Worm (Caenorhabditis elegans): ENCODE data around the gene rol-1.

Gene rol-1

ce11 chrII:12169487-12170128 lies 2.8 kb upstream of the rol-1 start:
- TF ChIP-seq ztf-22 (GFP tag; optimal IDR thresholded peaks at IDR 0.05) (no peak), B0019.2 (GFP tag; conservative IDR thresholded peaks at IDR 0.05) (no peak), ceh-58 (GFP tag; IDR thresholded peaks at IDR 0.05) (no peak), rec-8 (tag; optimal IDR thresholded peaks at IDR 0.05) (no peak), sdz-38 (tag; optimal IDR thresholded peaks at IDR 0.05) (no peak), ztf-25 (GFP tag; IDR thresholded peaks at IDR 0.05) (no peak), snpc-3.4 (tag; optimal IDR thresholded peaks at IDR 0.05) (no peak), athp-1 (tag; optimal IDR thresholded peaks at IDR 0.05) (no peak), F52B5.7 (tag; optimal IDR thresholded peaks at IDR 0.05) (no peak), ama-1 (optimal IDR thresholded peaks at IDR 0.05) (no peak), ama-1 (GFP tag; optimal IDR thresholded peaks at IDR 0.05) (no peak), lin-54 (GFP tag; optimal IDR thresholded peaks at IDR 0.05) (no peak), dpff-1 (tag; optimal IDR thresholded peaks at IDR 0.05) (no peak), rpc-1 (optimal IDR thresholded peaks at IDR 0.05) (no peak), rpc-1 (tag; optimal IDR thresholded peaks at IDR 0.05) (no peak), lin-40 (tag; optimal IDR thresholded peaks at IDR 0.05) (no peak), hmg-20 (GFP tag; IDR thresholded peaks at IDR 0.05) (no peak), attf-6 (GFP tag; IDR thresholded peaks at IDR 0.05) (no peak), die-1 (tag; optimal IDR thresholded peaks at IDR 0.05) (no peak), repo-1 (tag; optimal IDR thresholded peaks at IDR 0.05) (no peak), C17E4.6 (GFP tag; IDR thresholded peaks at IDR 0.05) (no peak)

- TF ChIP-seq ceh-91 (GFP tag; IDR thresholded peaks at IDR 0.05) (no peak), attf-3 (GFP tag; conservative IDR thresholded peaks at IDR 0.05) (no peak), zfh-2 (GFP tag; conservative IDR thresholded peaks at IDR 0.05) (peak; percentile 93), egrh-3 (GFP tag; IDR thresholded peaks at IDR 0.05) (peak; percentile 91)
Observed at ce11 chrII:12175398-12175797, 3.0 kb downstream of the rol-1 start.

- TF ChIP-seq him-1 (tag; optimal IDR thresholded peaks at IDR 0.05) (peak; percentile 70), madf-6 (GFP tag; IDR thresholded peaks at IDR 0.05) (no peak)
Observed at ce11 chrII:12176521-12176920, 4.1 kb downstream of the rol-1 start.

- no peak for TF ChIP-seq die-1 (tag; optimal IDR thresholded peaks at IDR 0.05)
- no peak for TF ChIP-seq F10E7.11 (tag; optimal IDR thresholded peaks at IDR 0.05)
- TF ChIP-seq snpc-1.3 (tag; optimal IDR thresholded peaks at IDR 0.05; ENCODE audit: insufficient read depth) = no peak
- TF ChIP-seq attf-3 (GFP tag; conservative IDR thresholded peaks at IDR 0.05) = peak; percentile 84
- peak; percentile 43 for TF ChIP-seq efl-1 (GFP tag; optimal IDR thresholded peaks at IDR 0.05)
- TF ChIP-seq attf-6 (GFP tag; IDR thresholded peaks at IDR 0.05) = no peak
Observed at ce11 chrII:12184857-12185256, 12.5 kb downstream of the rol-1 start, which contains the start of gene Y57A10A.13. Gene Y57A10A.13 (minus strand): TSS chrII:12184902.

- TF ChIP-seq let-607 (tag; optimal IDR thresholded peaks at IDR 0.05) (peak in 1 of 2 experiments; percentile 57), F33H1.4 (GFP tag; IDR thresholded peaks at IDR 0.05) (no peak), atf-7 (tag; optimal IDR thresholded peaks at IDR 0.05) (peak; percentile 34), nhr-80 (tag; optimal IDR thresholded peaks at IDR 0.05) (peak; percentile 78), T07F8.4 (tag; optimal IDR thresholded peaks at IDR 0.05) (no peak), unc-62 (GFP tag; optimal IDR thresholded peaks at IDR 0.05) (peak; percentile 79), cebp-1 (GFP tag; IDR thresholded peaks at IDR 0.05) (no peak), cebp-1 (tag; optimal IDR thresholded peaks at IDR 0.05) (peak; percentile 15), ztf-3 (GFP tag; optimal IDR thresholded peaks at IDR 0.05) (no peak)
Observed at ce11 chrII:12185710-12186109, 13.3 kb downstream of the rol-1 start, which contains the start of gene Y57A10A.14. Gene Y57A10A.14 (plus strand): TSS chrII:12185937.
